Worm (Caenorhabditis elegans): ENCODE data around the gene nhr-229.

nhr-229 gene

DNA sequence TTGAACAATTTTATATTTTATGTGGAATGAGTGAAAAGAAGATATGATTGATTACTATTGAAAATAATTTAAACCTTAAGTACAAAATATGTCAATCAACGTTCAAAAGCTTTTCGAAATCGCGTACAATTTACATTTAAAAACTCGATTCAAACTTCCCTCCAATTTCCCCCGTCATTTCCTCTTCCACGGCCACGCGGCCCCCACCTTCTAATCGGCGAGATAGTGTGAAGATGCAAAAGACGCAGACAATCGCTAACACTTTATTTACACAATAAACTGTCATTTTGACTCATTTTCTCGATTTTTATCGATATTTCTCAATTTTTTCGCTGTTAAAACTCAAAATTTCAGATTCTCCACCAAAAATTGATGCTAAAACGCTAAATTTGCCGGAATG, 35.0 kb downstream of the nhr-229 start, which contains the start of gene rom-4:
Gene rom-4, plus strand, starts transcription at position 398 of the 400 bp plus-strand sequence.
- no peak for TF ChIP-seq dmd-8 (GFP tag; IDR thresholded peaks at IDR 0.05)
- TF ChIP-seq saeg-2 (GFP tag; IDR thresholded peaks at IDR 0.05), result no peak
- TF ChIP-seq set-16 (GFP tag; IDR thresholded peaks at IDR 0.05), result no peak
- TF ChIP-seq php-3 (GFP tag; IDR thresholded peaks at IDR 0.05), result no peak
- TF ChIP-seq F26F4.8 (GFP tag; conservative IDR thresholded peaks at IDR 0.05), result no peak
- TF ChIP-seq daf-12 (tag; optimal IDR thresholded peaks at IDR 0.05), result no peak
- peak; percentile 84 for TF ChIP-seq aha-1 (tag)
- TF ChIP-seq nhr-48 (tag; optimal IDR thresholded peaks at IDR 0.05), result no peak
- peak; percentile 61 for TF ChIP-seq nhr-6 (tag; optimal IDR thresholded peaks at IDR 0.05)
- no peak for TF ChIP-seq cey-2 (tag; optimal IDR thresholded peaks at IDR 0.05; ENCODE audit: borderline replicate concordance, insufficient read depth)
- TF ChIP-seq zip-11 (GFP tag; IDR thresholded peaks at IDR 0.05), result no peak
- no peak for TF ChIP-seq snpc-4 (tag; optimal IDR thresholded peaks at IDR 0.05)
- TF ChIP-seq Y48G9A.11 (GFP tag; IDR thresholded peaks at IDR 0.05), result no peak
- TF ChIP-seq nhr-11 (tag; optimal IDR thresholded peaks at IDR 0.05), result no peak
- TF ChIP-seq F10B5.3 (tag; optimal IDR thresholded peaks at IDR 0.05), result no peak
- TF ChIP-seq snpc-1.2 (GFP tag; IDR thresholded peaks at IDR 0.05), result peak; percentile 94
- TF ChIP-seq T20F7.1 (GFP tag; optimal IDR thresholded peaks at IDR 0.05), result no peak
- peak in 1 of 2 experiments; percentile 40 for TF ChIP-seq unc-62 (GFP tag; optimal IDR thresholded peaks at IDR 0.05 in 1 of 2)
- no peak for TF ChIP-seq unc-62 (tag; optimal IDR thresholded peaks at IDR 0.05)
- TF ChIP-seq ztf-7 (tag; optimal IDR thresholded peaks at IDR 0.05), result peak; percentile 0
- no peak for TF ChIP-seq nhr-42 (GFP tag; IDR thresholded peaks at IDR 0.05)
- TF ChIP-seq mxl-3 (GFP tag; optimal IDR thresholded peaks at IDR 0.05), result no peak
- TF ChIP-seq rbr-2 (tag; optimal IDR thresholded peaks at IDR 0.05), result no peak
- TF ChIP-seq daf-8 (GFP tag; IDR thresholded peaks at IDR 0.05), result no peak
- TF ChIP-seq dve-1 (tag; optimal IDR thresholded peaks at IDR 0.05; ENCODE audit: insufficient read depth), result no peak
- TF ChIP-seq hlh-11 (tag; optimal IDR thresholded peaks at IDR 0.05), result no peak
- no peak; the same call in 1 of the 2 replicates for TF ChIP-seq ceh-44 (GFP tag; IDR thresholded peaks at IDR 0.05)
- no peak for TF ChIP-seq skn-1 (tag; optimal IDR thresholded peaks at IDR 0.05)
- 0 out of 2 replicates have a peak, but pooled peaks have one; percentile 28 for TF ChIP-seq dmd-9 (GFP tag; IDR thresholded peaks at IDR 0.05)
- no peak for TF ChIP-seq ces-1 (GFP tag; optimal IDR thresholded peaks at IDR 0.05)
- peak; percentile 20 for TF ChIP-seq nhr-28 (tag; optimal IDR thresholded peaks at IDR 0.05)
- TF ChIP-seq nhr-111 (GFP tag; optimal IDR thresholded peaks at IDR 0.05), result no peak
- no peak for TF ChIP-seq ceh-82 (tag; optimal IDR thresholded peaks at IDR 0.05)
- no peak for TF ChIP-seq gei-8 (GFP tag; optimal IDR thresholded peaks at IDR 0.05)
- TF ChIP-seq nhr-102 (tag; optimal IDR thresholded peaks at IDR 0.05), result no peak
- TF ChIP-seq daf-16 (GFP tag; optimal IDR thresholded peaks at IDR 0.05), result peak in 1 of 2 experiments; percentile 10
- peak; percentile 61 for TF ChIP-seq daf-16 (tag; optimal IDR thresholded peaks at IDR 0.05)
- no peak for TF ChIP-seq lin-39 (tag; optimal IDR thresholded peaks at IDR 0.05)
- TF ChIP-seq ceh-28 (tag; optimal IDR thresholded peaks at IDR 0.05), result no peak
- no peak for TF ChIP-seq duxl-1 (tag; optimal IDR thresholded peaks at IDR 0.05; ENCODE audit: poor library complexity)
- no peak for TF ChIP-seq R02D3.7 (tag; optimal IDR thresholded peaks at IDR 0.05)
- peak; percentile 4 for TF ChIP-seq fkh-10 (GFP tag; optimal IDR thresholded peaks at IDR 0.05)
- TF ChIP-seq nhr-41 (GFP tag; IDR thresholded peaks at IDR 0.05), result no peak
- TF ChIP-seq ZK546.5 (tag; optimal IDR thresholded peaks at IDR 0.05), result no peak
- no peak for TF ChIP-seq zag-1 (tag; optimal IDR thresholded peaks at IDR 0.05)
- TF ChIP-seq zip-2 (tag; optimal IDR thresholded peaks at IDR 0.05), result no peak
- peak; percentile 96 for TF ChIP-seq unc-130 (GFP tag; optimal IDR thresholded peaks at IDR 0.05)
- TF ChIP-seq tag-97 (GFP tag; IDR thresholded peaks at IDR 0.05), result no peak
- no peak for TF ChIP-seq nhr-76 (tag; optimal IDR thresholded peaks at IDR 0.05)
- no peak for TF ChIP-seq mep-1 (tag; optimal IDR thresholded peaks at IDR 0.05)
- no peak for TF ChIP-seq lim-7 (GFP tag; IDR thresholded peaks at IDR 0.05)
- no peak for TF ChIP-seq arid-1 (GFP tag; conservative IDR thresholded peaks at IDR 0.05)
- no peak for TF ChIP-seq zfp-3 (GFP tag; conservative IDR thresholded peaks at IDR 0.05)
- TF ChIP-seq zfp-2 (tag; optimal IDR thresholded peaks at IDR 0.05), result no peak
